Fruit fly (Drosophila melanogaster) whole organism, embryonic: Measurements from ENCODE around the gene Amun.

Source experiments
- B-H2 ChIP-seq: fragments of 200-800 bp; sonication (Bioruptor generic); optimal IDR thresholded peaks from 2 replicates; lab custom pipeline; 2018; ENCODE audit warnings: missing biosample characterization, mild to moderate bottlenecking, missing genetic modification characterization
- CG13894 ChIP-seq: fragments of 200-800 bp; sonication (Bioruptor generic); optimal IDR thresholded peaks from 3 replicates; lab custom pipeline; 2018; ENCODE audit warnings: missing biosample characterization, mild to moderate bottlenecking, missing genetic modification characterization, moderate library complexity
- CG14050 ChIP-seq: fragments of 200-800 bp; sonication (Bioruptor generic); IDR thresholded peaks from 3 replicates; pipeline ENCODE4 v1.3.6; 2022; ENCODE audit warnings: missing biosample characterization, missing genetic modification characterization
- CG2116 ChIP-seq: fragments of 200-800 bp; sonication (Bioruptor generic); optimal IDR thresholded peaks from 3 replicates; lab custom pipeline; 2018; ENCODE audit warnings: missing biosample characterization, mild to moderate bottlenecking, missing genetic modification characterization
- CG2202 ChIP-seq: fragments of 200-800 bp; sonication (Bioruptor generic); optimal IDR thresholded peaks from 2 replicates; lab custom pipeline; 2018; ENCODE audit warnings: missing biosample characterization, mild to moderate bottlenecking, missing genetic modification characterization
- Dll ChIP-seq: fragments of 200-800 bp; sonication (Bioruptor generic); IDR thresholded peaks from 4 replicates; pipeline ENCODE4 v1.3.6; 2022; ENCODE audit warnings: missing biosample characterization, missing genetic modification characterization; ENCODE audit not compliant: partially characterized antibody
- Dp ChIP-seq: fragments of 200-800 bp; sonication (Bioruptor generic); optimal IDR thresholded peaks from 2 replicates; lab custom pipeline; 2018; ENCODE audit warnings: missing biosample characterization, mild to moderate bottlenecking, missing genetic modification characterization, moderate library complexity
- NK7.1 ChIP-seq: fragments of 200-800 bp; sonication (Bioruptor generic); optimal IDR thresholded peaks from 3 replicates; lab custom pipeline; 2016; ENCODE audit warnings: missing biosample characterization, missing genetic modification characterization
- NfI ChIP-seq: fragments of 200-800 bp; sonication (Bioruptor generic); optimal IDR thresholded peaks from 3 replicates; lab custom pipeline; 2018; ENCODE audit warnings: missing biosample characterization, mild to moderate bottlenecking, missing genetic modification characterization, moderate library complexity
- ase ChIP-seq: fragments of 200-800 bp; sonication (Bioruptor generic); IDR thresholded peaks from 3 replicates; pipeline ENCODE4 v1.3.6; 2022; ENCODE audit warnings: missing biosample characterization, missing genetic modification characterization
- h ChIP-seq: fragments of >200 bp; optimal IDR thresholded peaks from 2 replicates; lab custom pipeline; 2017
- phol ChIP-seq: fragments of 200-800 bp; sonication (Bioruptor generic); optimal IDR thresholded peaks from 3 replicates; lab custom pipeline; 2018; ENCODE audit warnings: missing biosample characterization, mild to moderate bottlenecking, missing genetic modification characterization, moderate library complexity
- row ChIP-seq: fragments of 200-800 bp; sonication (Bioruptor generic); IDR thresholded peaks from 3 replicates; pipeline ENCODE4 v1.3.6; 2022; ENCODE audit warnings: missing biosample characterization, missing genetic modification characterization
- ssp ChIP-seq: fragments of 200-800 bp; sonication (Bioruptor generic); IDR thresholded peaks from 2 replicates; pipeline ENCODE4 v1.3.6; 2022; ENCODE audit warnings: missing biosample characterization, missing genetic modification characterization

DNA sequence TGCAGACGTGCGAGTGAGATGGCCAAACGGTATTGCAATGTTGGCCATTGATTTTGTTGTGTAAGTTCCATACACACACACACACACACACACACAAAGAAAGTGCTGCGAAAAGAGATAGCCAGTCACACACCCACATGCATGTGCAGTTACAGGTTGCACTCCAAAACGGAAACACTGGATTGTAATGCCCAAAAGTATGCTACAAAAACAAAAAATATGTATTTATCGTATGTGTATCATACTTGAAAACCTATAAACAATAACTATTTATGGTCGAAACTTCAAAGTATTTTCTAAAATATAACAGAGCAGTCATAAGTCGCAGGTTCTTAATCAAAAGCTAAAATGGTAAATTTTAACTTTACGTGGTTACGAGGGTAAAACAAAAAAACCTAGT lies 14.6 kb upstream of the Amun start:
- no peak for TF ChIP-seq ase (GFP tag; lab: Robert Waterston, UW)
- TF ChIP-seq h (lab: Kevin White, UChicago): no peak
- TF ChIP-seq B-H2 (GFP tag; lab: Kevin White, UChicago): no peak
- TF ChIP-seq CG13894: no peak
- no peak for TF ChIP-seq Dll (GFP tag; lab: Robert Waterston, UW)
- TF ChIP-seq Dp (GFP tag; lab: Kevin White, UChicago): no peak
- TF ChIP-seq row (GFP tag; lab: Robert Waterston, UW): no peak
- no peak for TF ChIP-seq NfI (GFP tag; lab: Kevin White, UChicago)
- no peak for TF ChIP-seq CG2202 (tag; lab: Kevin White, UChicago)
- no peak for TF ChIP-seq phol
- TF ChIP-seq CG14050 (GFP tag; lab: Robert Waterston, UW): no peak
- no peak for TF ChIP-seq ssp (GFP tag; lab: Robert Waterston, UW)
- no peak for TF ChIP-seq NK7.1 (GFP tag; lab: Kevin White, UChicago)
- TF ChIP-seq CG2116 (GFP tag; lab: Kevin White, UChicago): no peak
